Worm (Caenorhabditis elegans) whole organism, L4 larva: Measurements from ENCODE around the gene amx-1.

Source experiments
- D1046.2 ChIP-seq: fragments of 200-800 bp; sonication (Bioruptor generic); IDR thresholded peaks from 2 replicates; pipeline ENCODE4 v1.3.6; 2022; ENCODE audit warnings: missing genetic modification characterization, missing compliant biosample characterization
- F37D6.2 ChIP-seq: sonication (generic microtip); optimal IDR thresholded peaks from 2 replicates; lab custom pipeline; 2016; ENCODE audit warnings: mild to moderate bottlenecking, missing genetic modification characterization, missing compliant biosample characterization
- F49E8.2 ChIP-seq: sonication (generic microtip); optimal IDR thresholded peaks from 2 replicates; lab custom pipeline; 2016; ENCODE audit warnings: missing compliant biosample characterization, mild to moderate bottlenecking, missing genetic modification characterization, borderline replicate concordance
- R02D3.7 ChIP-seq: fragments of 150-350 bp; sonication (generic microtip); optimal IDR thresholded peaks from 3 replicates; lab custom pipeline; 2014; ENCODE audit warnings: missing biosample characterization, missing genetic modification characterization
- ZK546.5 ChIP-seq, 2 experiments: sonication (generic microtip); optimal IDR thresholded peaks; 2 replicates each; lab custom pipeline; 2017; ENCODE audit warnings: missing biosample characterization in 2 of 2, missing genetic modification characterization in 2 of 2
- arid-1 ChIP-seq: fragments of 200-800 bp; sonication (Bioruptor generic); conservative IDR thresholded peaks from 2 replicates; pipeline ENCODE4 v1.3.6; 2022; ENCODE audit warnings: missing genetic modification reagents, missing genetic modification characterization, missing compliant biosample characterization
- ceh-28 ChIP-seq: fragments of 150-350 bp; optimal IDR thresholded peaks from 2 replicates; lab custom pipeline; 2014; ENCODE audit warnings: missing biosample characterization, missing genetic modification reagents, missing genetic modification characterization
- ceh-32 ChIP-seq: sonication (generic microtip); optimal IDR thresholded peaks from 2 replicates; lab custom pipeline; 2016; ENCODE audit warnings: mild to moderate bottlenecking, missing genetic modification characterization, missing compliant biosample characterization; ENCODE audit not compliant: poor library complexity
- ces-1 ChIP-seq: fragments of 150-350 bp; sonication (generic microtip); optimal IDR thresholded peaks from 4 replicates; lab custom pipeline; 2014; ENCODE audit warnings: missing biosample characterization, missing genetic modification reagents, missing genetic modification characterization
- daf-16 ChIP-seq, 3 experiments: sonication (generic microtip); optimal IDR thresholded peaks; 2 replicates each; lab custom pipeline; 2016 to 2017; ENCODE audit warnings: missing genetic modification characterization in 3 of 3, missing genetic modification reagents in 3 of 3, mild to moderate bottlenecking in 2 of 3, missing compliant biosample characterization in 2 of 3, missing biosample characterization in 1 of 3, moderate library complexity in 1 of 3
- dmd-6 ChIP-seq: fragments of 200-800 bp; sonication (Bioruptor generic); IDR thresholded peaks from 2 replicates; pipeline ENCODE4 v1.3.6; 2022; ENCODE audit warnings: missing genetic modification reagents, missing genetic modification characterization, missing compliant biosample characterization
- dve-1 ChIP-seq: sonication (generic microtip); optimal IDR thresholded peaks from 2 replicates; lab custom pipeline; 2017; ENCODE audit warnings: antibody characterized with exemption, mild to moderate bottlenecking, missing genetic modification characterization, missing compliant biosample characterization; ENCODE audit not compliant: insufficient read depth
- egl-43 ChIP-seq: fragments of 200-800 bp; sonication (Bioruptor generic); IDR thresholded peaks from 2 replicates; pipeline ENCODE4 v1.3.6; 2022; ENCODE audit warnings: missing genetic modification reagents, missing genetic modification characterization, missing compliant biosample characterization
- fos-1 ChIP-seq: fragments of 150-350 bp; optimal IDR thresholded peaks from 2 replicates; lab custom pipeline; 2014; ENCODE audit warnings: missing biosample characterization, missing genetic modification characterization
- hlh-11 ChIP-seq: fragments of 200-800 bp; sonication (Bioruptor generic); optimal IDR thresholded peaks from 2 replicates; lab custom pipeline; 2018; ENCODE audit warnings: mild to moderate bottlenecking, missing genetic modification characterization, missing compliant biosample characterization
- hlh-30 ChIP-seq: sonication (generic microtip); optimal IDR thresholded peaks from 2 replicates; lab custom pipeline; 2017; ENCODE audit warnings: antibody characterized with exemption, mild to moderate bottlenecking, missing genetic modification characterization, missing compliant biosample characterization; ENCODE audit not compliant: insufficient read depth
- jun-1 ChIP-seq: fragments of 150-350 bp; optimal IDR thresholded peaks from 2 replicates; lab custom pipeline; 2014; ENCODE audit warnings: missing biosample characterization, missing genetic modification reagents, missing genetic modification characterization
- lsy-2 ChIP-seq, 2 experiments: fragments of 150-350 bp in 1 of 2; sonication (generic microtip) in 1 of 2; optimal IDR thresholded peaks; 2 replicates each; lab custom pipeline; 2014 to 2017; ENCODE audit warnings: missing biosample characterization in 2 of 2, missing genetic modification characterization in 2 of 2
- mdl-1 ChIP-seq, 2 experiments: fragments of 150-350 bp in 1 of 2; sonication (generic microtip) in 1 of 2; optimal IDR thresholded peaks; 2 replicates each; lab custom pipeline; 2014 to 2017; ENCODE audit warnings: missing biosample characterization in 2 of 2, missing genetic modification characterization in 2 of 2
- mep-1 ChIP-seq: fragments of 150-350 bp; sonication (generic microtip); optimal IDR thresholded peaks from 3 replicates; lab custom pipeline; 2014; ENCODE audit warnings: missing biosample characterization, missing genetic modification characterization
- mxl-2 ChIP-seq: fragments of 200-800 bp; sonication (Bioruptor generic); conservative IDR thresholded peaks from 2 replicates; pipeline ENCODE4 v1.3.6; 2022; ENCODE audit warnings: missing genetic modification reagents, missing genetic modification characterization, missing compliant biosample characterization
- nhr-237 ChIP-seq: sonication (generic microtip); optimal IDR thresholded peaks from 2 replicates; lab custom pipeline; 2017; ENCODE audit warnings: missing biosample characterization, missing genetic modification characterization
- nhr-28 ChIP-seq: fragments of 150-350 bp; optimal IDR thresholded peaks from 2 replicates; lab custom pipeline; 2014; ENCODE audit warnings: missing biosample characterization, missing genetic modification characterization
- nhr-6 ChIP-seq: fragments of 150-350 bp; optimal IDR thresholded peaks from 2 replicates; lab custom pipeline; 2014; ENCODE audit warnings: missing biosample characterization, missing genetic modification characterization
- nhr-76 ChIP-seq: fragments of 150-350 bp; optimal IDR thresholded peaks from 2 replicates; lab custom pipeline; 2014; ENCODE audit warnings: missing biosample characterization, missing genetic modification characterization
- nhr-77 ChIP-seq: fragments of 150-350 bp; optimal IDR thresholded peaks from 2 replicates; lab custom pipeline; 2014; ENCODE audit warnings: missing biosample characterization, missing genetic modification characterization
- php-3 ChIP-seq: fragments of 200-800 bp; sonication (Bioruptor generic); IDR thresholded peaks from 2 replicates; pipeline ENCODE4 v1.3.6; 2022; ENCODE audit warnings: missing genetic modification reagents, missing genetic modification characterization, missing compliant biosample characterization
- pqm-1 ChIP-seq: sonication (generic microtip); optimal IDR thresholded peaks from 2 replicates; lab custom pipeline; 2017; ENCODE audit warnings: missing biosample characterization, missing genetic modification characterization
- rbr-2 ChIP-seq: sonication (generic microtip); optimal IDR thresholded peaks from 2 replicates; lab custom pipeline; 2016; ENCODE audit warnings: missing genotype, missing genetic modification characterization, missing compliant biosample characterization
- saeg-2 ChIP-seq: fragments of 200-800 bp; sonication (Bioruptor generic); IDR thresholded peaks from 2 replicates; pipeline ENCODE4 v1.3.6; 2022; ENCODE audit warnings: missing genetic modification reagents, missing genetic modification characterization, missing compliant biosample characterization
- sdz-12 ChIP-seq: fragments of 200-800 bp; sonication (Bioruptor generic); optimal IDR thresholded peaks from 2 replicates; lab custom pipeline; 2018; ENCODE audit warnings: mild to moderate bottlenecking, missing genetic modification characterization, missing compliant biosample characterization
- snpc-4 ChIP-seq: fragments of 150-350 bp; optimal IDR thresholded peaks from 2 replicates; lab custom pipeline; 2014; ENCODE audit warnings: missing biosample characterization, missing genetic modification characterization
- spr-1 ChIP-seq: sonication (generic microtip); optimal IDR thresholded peaks from 2 replicates; lab custom pipeline; 2016; ENCODE audit warnings: mild to moderate bottlenecking, missing genetic modification characterization, missing compliant biosample characterization
- unc-130 ChIP-seq: sonication (generic microtip); optimal IDR thresholded peaks from 2 replicates; lab custom pipeline; 2016; ENCODE audit warnings: missing genetic modification reagents, missing genetic modification characterization, missing compliant biosample characterization
- unc-62 ChIP-seq, 3 experiments: fragments of 150-350 bp in 1 of 3; sonication (generic microtip); optimal IDR thresholded peaks in 2 of 3; peaks in 1 of 3; 1 replicate in 1 of 3; 2 replicates in 2 of 3; lab custom pipeline; 2014 to 2017; ENCODE audit warnings: missing biosample characterization in 3 of 3, missing genetic modification characterization in 3 of 3, missing genetic modification reagents in 3 of 3, missing genotype in 1 of 3
- zag-1 ChIP-seq: fragments of 150-350 bp; optimal IDR thresholded peaks from 2 replicates; lab custom pipeline; 2014; ENCODE audit warnings: missing biosample characterization, missing genetic modification characterization
- zfp-3 ChIP-seq: fragments of 200-800 bp; sonication (Bioruptor generic); conservative IDR thresholded peaks from 2 replicates; pipeline ENCODE4 v1.3.6; 2022; ENCODE audit warnings: missing genetic modification reagents, missing genetic modification characterization, missing compliant biosample characterization
- zip-11 ChIP-seq: fragments of 200-800 bp; sonication (Bioruptor generic); IDR thresholded peaks from 2 replicates; pipeline ENCODE4 v1.3.6; 2022; ENCODE audit warnings: missing genetic modification characterization, missing compliant biosample characterization

Gene amx-1

DNA sequence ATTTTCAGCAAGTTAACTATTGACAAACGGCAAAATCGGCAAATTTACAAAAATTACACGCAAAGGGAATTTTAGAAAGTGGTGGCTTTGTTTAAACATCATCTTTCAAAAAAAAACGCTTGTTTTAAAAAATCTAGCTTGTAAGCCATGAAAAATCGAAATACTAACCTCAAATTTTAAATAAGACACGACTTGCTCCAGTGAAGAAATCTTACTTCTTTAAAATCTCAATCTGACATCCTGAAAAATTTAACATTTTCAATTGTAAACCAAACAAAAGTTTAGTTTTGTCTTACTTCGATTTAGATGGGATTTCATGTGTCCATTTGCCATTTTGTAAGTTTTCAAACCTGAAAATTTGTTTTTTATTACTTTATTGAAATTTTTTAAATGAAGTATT is 9.6 kb downstream of the amx-1 start:
- no peak for TF ChIP-seq mdl-1 (tag; optimal IDR thresholded peaks at IDR 0.05; lab: Kevin White, UChicago)
- no peak for TF ChIP-seq pqm-1
- TF ChIP-seq unc-62 (GFP tag; optimal IDR thresholded peaks at IDR 0.05 in 1 of 2; lab: Kevin White, UChicago), result peak in 1 of 2 experiments; percentile 91
- TF ChIP-seq unc-62 (tag; optimal IDR thresholded peaks at IDR 0.05; lab: Kevin White, UChicago), result no peak

ce11 chrIII:3832291-3832690 is 10.1 kb downstream of the amx-1 start, which contains the start of gene cyp-25A1:
Gene cyp-25A1 (plus strand): TSS chrIII:3832591.
- TF ChIP-seq saeg-2 (no peak), daf-16 (GFP tag; optimal IDR thresholded peaks at IDR 0.05; lab: Kevin White, UChicago) (no peak), daf-16 (tag; optimal IDR thresholded peaks at IDR 0.05; lab: Kevin White, UChicago) (peak; percentile 43), ZK546.5 (tag; optimal IDR thresholded peaks at IDR 0.05; lab: Kevin White, UChicago) (no peak), zfp-3 (GFP tag; lab: Robert Waterston, UW) (no peak), nhr-28 (peak; percentile 12)

ce11 chrIII:3834800-3835271 is 12.6 kb downstream of the amx-1 start, which contains the start of gene cyp-25A2:
Gene cyp-25A2 (plus strand): TSS chrIII:3835221.
- TF ChIP-seq dve-1 (tag; lab: Kevin White, UChicago), result peak; percentile 76
- TF ChIP-seq nhr-28, result peak; percentile 74
- TF ChIP-seq jun-1 (tag; lab: Kevin White, UChicago), result no peak
- TF ChIP-seq F49E8.2 (tag; lab: Kevin White, UChicago), result no peak
- no peak for TF ChIP-seq snpc-4
- no peak for TF ChIP-seq ceh-28 (tag; lab: Kevin White, UChicago)
- no peak for TF ChIP-seq R02D3.7 (tag; lab: Kevin White, UChicago)
- TF ChIP-seq unc-130 (GFP tag; lab: Kevin White, UChicago), result no peak
- TF ChIP-seq lsy-2 (tag; optimal IDR thresholded peaks at IDR 0.05; lab: Kevin White, UChicago), result peak in 1 of 2 experiments; percentile 13
- TF ChIP-seq D1046.2 (GFP tag; lab: Robert Waterston, UW), result no peak
- no peak for TF ChIP-seq spr-1 (tag; lab: Kevin White, UChicago)
- TF ChIP-seq php-3 (GFP tag; lab: Robert Waterston, UW), result peak; percentile 80
- no peak for TF ChIP-seq mep-1 (tag; lab: Kevin White, UChicago)
- no peak for TF ChIP-seq nhr-6 (tag; lab: Kevin White, UChicago)
- TF ChIP-seq F37D6.2 (tag; lab: Kevin White, UChicago), result no peak
- TF ChIP-seq pqm-1, result peak; percentile 86
- TF ChIP-seq ces-1 (GFP tag; lab: Kevin White, UChicago), result no peak
- peak; percentile 68 for TF ChIP-seq nhr-77
- no peak for TF ChIP-seq mxl-2 (GFP tag; lab: Robert Waterston, UW)
- no peak for TF ChIP-seq sdz-12 (GFP tag; lab: Kevin White, UChicago)
- TF ChIP-seq nhr-237 (tag; lab: Kevin White, UChicago), result no peak
- peak; percentile 69 for TF ChIP-seq hlh-11 (tag; lab: Kevin White, UChicago)
- TF ChIP-seq fos-1 (tag; lab: Kevin White, UChicago), result no peak
- no peak for TF ChIP-seq zip-11
- no peak for TF ChIP-seq ceh-32 (tag; lab: Kevin White, UChicago)
- no peak for TF ChIP-seq rbr-2 (tag; lab: Kevin White, UChicago)
- no peak for TF ChIP-seq daf-16 (GFP tag; optimal IDR thresholded peaks at IDR 0.05; lab: Kevin White, UChicago)
- TF ChIP-seq daf-16 (tag; optimal IDR thresholded peaks at IDR 0.05; lab: Kevin White, UChicago), result peak; percentile 91
- TF ChIP-seq nhr-76 (tag; lab: Kevin White, UChicago), result no peak
- TF ChIP-seq zag-1 (tag; lab: Kevin White, UChicago), result no peak
- TF ChIP-seq dmd-6 (GFP tag; lab: Robert Waterston, UW), result peak; percentile 73
- no peak for TF ChIP-seq egl-43 (GFP tag; lab: Robert Waterston, UW)
- peak; percentile 8 for TF ChIP-seq hlh-30
- TF ChIP-seq arid-1 (GFP tag; lab: Robert Waterston, UW), result no peak
